Worm (Caenorhabditis elegans): ENCODE measurements around the gene C50E3.5.

- TF ChIP-seq lin-11 (tag; optimal IDR thresholded peaks at IDR 0.05) (no peak), nhr-11 (tag; optimal IDR thresholded peaks at IDR 0.05) (no peak), pqm-1 (tag; optimal IDR thresholded peaks at IDR 0.05) (no peak)
Measured at ce11 chrV:7629504-7629903, 41.7 kb downstream of the C50E3.5 start, which contains the start of gene srd-30.
